Worm (Caenorhabditis elegans) whole organism, early embryonic: ENCODE results near the gene F53F4.15.

Source experiments
- B0310.2 ChIP-seq: sonication (generic microtip); optimal IDR thresholded peaks from 2 replicates; lab custom pipeline; 2016; ENCODE audit warnings: mild to moderate bottlenecking, missing genetic modification characterization, missing compliant biosample characterization
- F13C5.2 ChIP-seq: sonication (generic microtip); optimal IDR thresholded peaks from 2 replicates; lab custom pipeline; 2017; ENCODE audit warnings: mild to moderate bottlenecking, missing genetic modification characterization, inconsistent platforms, missing compliant biosample characterization
- ama-1 ChIP-seq: fragments of 150-350 bp; optimal IDR thresholded peaks from 2 replicates; lab custom pipeline; 2014
- ets-7 ChIP-seq: sonication (generic microtip); optimal IDR thresholded peaks from 2 replicates; lab custom pipeline; 2016; ENCODE audit warnings: missing genotype, missing genetic modification characterization, missing compliant biosample characterization
- hmg-4 ChIP-seq: fragments of 200-800 bp; sonication (Bioruptor generic); optimal IDR thresholded peaks from 2 replicates; lab custom pipeline; 2018; ENCODE audit warnings: mild to moderate bottlenecking, missing genetic modification characterization, missing compliant biosample characterization
- hnd-1 ChIP-seq: sonication (generic microtip); optimal IDR thresholded peaks from 2 replicates; lab custom pipeline; 2016; ENCODE audit warnings: missing genetic modification characterization, missing compliant biosample characterization

DNA sequence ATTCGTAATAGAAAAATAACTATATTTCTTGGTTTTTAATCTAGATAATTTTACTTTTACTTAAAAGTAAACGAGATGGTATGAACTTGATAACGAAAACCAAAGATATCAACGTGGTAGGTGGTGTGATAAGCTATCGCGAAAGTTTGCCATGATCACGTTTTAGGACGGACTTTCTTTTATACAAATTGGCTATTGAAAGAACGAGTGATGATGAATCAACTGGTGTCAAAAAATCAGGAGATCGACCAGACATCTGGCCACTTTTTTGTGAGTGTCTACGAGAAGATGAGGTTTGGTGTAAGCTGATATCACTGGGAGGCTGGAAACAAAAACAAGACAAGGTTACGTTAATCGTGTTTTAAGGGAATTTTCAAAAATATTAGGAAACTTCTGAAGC, 38.4 kb downstream of the F53F4.15 start:
- TF ChIP-seq B0310.2 (no peak), ets-7 (no peak), ama-1 (lab: Kevin White, UChicago) (no peak), F13C5.2 (tag; lab: Kevin White, UChicago) (no peak), hmg-4 (GFP tag; lab: Kevin White, UChicago) (no peak), hnd-1 (tag; lab: Kevin White, UChicago) (no peak)
